Worm (Caenorhabditis elegans): ENCODE data around the gene grl-9.

ce11 chrV:6702692-6703091 is 28.8 kb downstream of the grl-9 start, which contains the start of gene era-1:
- TF ChIP-seq nhr-12 (tag; optimal IDR thresholded peaks at IDR 0.05) (no peak), nhr-76 (tag; optimal IDR thresholded peaks at IDR 0.05) (no peak), R02D3.7 (tag; optimal IDR thresholded peaks at IDR 0.05) (no peak), ztf-11 (tag; optimal IDR thresholded peaks at IDR 0.05) (no peak), skn-1 (tag; optimal IDR thresholded peaks at IDR 0.05) (no peak), lin-39 (tag; optimal IDR thresholded peaks at IDR 0.05) (no peak), elt-1 (tag; optimal IDR thresholded peaks at IDR 0.05) (no peak), snpc-4 (tag; optimal IDR thresholded peaks at IDR 0.05) (no peak), unc-62 (GFP tag; optimal IDR thresholded peaks at IDR 0.05) (no peak)

Measured in whole organism, L3 larva.